Worm (Caenorhabditis elegans) whole organism, early embryonic: Measurements from ENCODE around the gene Y49E10.4.
A peak's percentile ranks its signal among the peaks of the same experiment; 100 is the strongest.

Experiments used
- B0310.2 ChIP-seq: sonication (generic microtip); optimal IDR thresholded peaks from 2 replicates; lab custom pipeline; 2016; ENCODE audit warnings: mild to moderate bottlenecking, missing genetic modification characterization, missing compliant biosample characterization
- F13C5.2 ChIP-seq: sonication (generic microtip); optimal IDR thresholded peaks from 2 replicates; lab custom pipeline; 2017; ENCODE audit warnings: mild to moderate bottlenecking, missing genetic modification characterization, inconsistent platforms, missing compliant biosample characterization
- aly-1 ChIP-seq: sonication (generic microtip); optimal IDR thresholded peaks from 2 replicates; lab custom pipeline; 2016; ENCODE audit warnings: missing genetic modification characterization, missing compliant biosample characterization
- ama-1 ChIP-seq: fragments of 150-350 bp; optimal IDR thresholded peaks from 2 replicates; lab custom pipeline; 2014
- ceh-13 ChIP-seq: fragments of 200-800 bp; sonication (Bioruptor generic); optimal IDR thresholded peaks from 2 replicates; lab custom pipeline; 2018; ENCODE audit warnings: mild to moderate bottlenecking, missing genetic modification characterization, missing compliant biosample characterization
- ceh-36 ChIP-seq: sonication (generic microtip); optimal IDR thresholded peaks from 2 replicates; lab custom pipeline; 2016; ENCODE audit warnings: missing genetic modification characterization, inconsistent platforms, missing compliant biosample characterization
- ets-7 ChIP-seq: sonication (generic microtip); optimal IDR thresholded peaks from 2 replicates; lab custom pipeline; 2016; ENCODE audit warnings: missing genotype, missing genetic modification characterization, missing compliant biosample characterization
- flt-1 ChIP-seq: fragments of 200-800 bp; sonication (Bioruptor generic); IDR thresholded peaks from 2 replicates; pipeline ENCODE4 v1.3.6; 2022; ENCODE audit warnings: missing genetic modification characterization, missing compliant biosample characterization
- hmbx-1 ChIP-seq: sonication (generic microtip); optimal IDR thresholded peaks from 2 replicates; lab custom pipeline; 2016; ENCODE audit warnings: mild to moderate bottlenecking, missing genetic modification characterization, missing compliant biosample characterization
- hmg-4 ChIP-seq: fragments of 200-800 bp; sonication (Bioruptor generic); optimal IDR thresholded peaks from 2 replicates; lab custom pipeline; 2018; ENCODE audit warnings: mild to moderate bottlenecking, missing genetic modification characterization, missing compliant biosample characterization
- hnd-1 ChIP-seq: sonication (generic microtip); optimal IDR thresholded peaks from 2 replicates; lab custom pipeline; 2016; ENCODE audit warnings: missing genetic modification characterization, missing compliant biosample characterization
- pes-1 ChIP-seq: fragments of 200-800 bp; sonication (Bioruptor generic); IDR thresholded peaks from 2 replicates; pipeline ENCODE4 v1.3.6; 2022; ENCODE audit warnings: missing genetic modification reagents, missing genetic modification characterization, missing compliant biosample characterization
- scrt-1 ChIP-seq: fragments of 200-800 bp; sonication (Bioruptor generic); IDR thresholded peaks from 2 replicates; pipeline ENCODE4 v1.3.6; 2022; ENCODE audit warnings: missing genetic modification characterization, missing compliant biosample characterization
- sea-1 ChIP-seq: fragments of 200-800 bp; sonication (Bioruptor generic); conservative IDR thresholded peaks from 2 replicates; pipeline ENCODE4 v1.3.6; 2022; ENCODE audit warnings: missing genetic modification characterization, missing compliant biosample characterization
- tbx-11 ChIP-seq: fragments of 200-800 bp; sonication (Bioruptor generic); IDR thresholded peaks from 2 replicates; pipeline ENCODE4 v1.3.6; 2022; ENCODE audit warnings: missing genetic modification characterization, missing compliant biosample characterization
- tbx-37 ChIP-seq: fragments of 200-800 bp; sonication (Bioruptor generic); conservative IDR thresholded peaks from 2 replicates; pipeline ENCODE4 v1.3.6; 2022; ENCODE audit warnings: missing genetic modification reagents, missing genetic modification characterization, missing compliant biosample characterization
- tra-4 ChIP-seq: sonication (generic microtip); optimal IDR thresholded peaks from 2 replicates; lab custom pipeline; 2017; ENCODE audit warnings: missing genetic modification characterization, missing compliant biosample characterization

The Y49E10.4 gene

ce11 chrIII:12369476-12369875 lies 14.1 kb downstream of the Y49E10.4 start:
- TF ChIP-seq tbx-37 (GFP tag; lab: Robert Waterston, UW) (no peak), hmg-4 (GFP tag; lab: Kevin White, UChicago) (no peak), ets-7 (tag; lab: Kevin White, UChicago) (no peak), B0310.2 (tag; lab: Kevin White, UChicago) (no peak), flt-1 (GFP tag; lab: Robert Waterston, UW) (no peak), ceh-13 (GFP tag; lab: Kevin White, UChicago) (no peak), tra-4 (tag; lab: Kevin White, UChicago) (no peak), hmbx-1 (tag; lab: Kevin White, UChicago) (no peak), hnd-1 (tag; lab: Kevin White, UChicago) (no peak), ceh-36 (tag; lab: Kevin White, UChicago) (no peak), pes-1 (GFP tag; lab: Robert Waterston, UW) (no peak), F13C5.2 (tag; lab: Kevin White, UChicago) (no peak), aly-1 (tag; lab: Kevin White, UChicago) (no peak), sea-1 (GFP tag; lab: Robert Waterston, UW) (no peak)

- TF ChIP-seq hmg-4 (GFP tag; lab: Kevin White, UChicago) (peak; percentile 55), ama-1 (peak; percentile 97), B0310.2 (tag; lab: Kevin White, UChicago) (peak; percentile 45), tra-4 (tag; lab: Kevin White, UChicago) (no peak), sea-1 (GFP tag; lab: Robert Waterston, UW) (no peak), scrt-1 (GFP tag; lab: Robert Waterston, UW) (no peak), F13C5.2 (tag; lab: Kevin White, UChicago) (peak; percentile 14), flt-1 (GFP tag; lab: Robert Waterston, UW) (no peak), pes-1 (GFP tag; lab: Robert Waterston, UW) (peak; percentile 57; the same call in 1 of the 2 replicates), ceh-36 (tag; lab: Kevin White, UChicago) (peak; percentile 16)
Measured at ce11 chrIII:12368462-12369306, 14.9 kb downstream of the Y49E10.4 start, which contains the start of gene his-72. TSS of gene his-72 (minus strand) at chrIII:12369050.

- TF ChIP-seq aly-1 (tag; lab: Kevin White, UChicago) (no peak), tra-4 (tag; lab: Kevin White, UChicago) (no peak), B0310.2 (tag; lab: Kevin White, UChicago) (no peak), ama-1 (no peak), tbx-37 (GFP tag; lab: Robert Waterston, UW) (no peak), ets-7 (tag; lab: Kevin White, UChicago) (no peak), sea-1 (GFP tag; lab: Robert Waterston, UW) (no peak), hnd-1 (tag; lab: Kevin White, UChicago) (no peak), ceh-36 (tag; lab: Kevin White, UChicago) (no peak), tbx-11 (no peak)
Measured at ce11 chrIII:12367891-12368290, 15.7 kb downstream of the Y49E10.4 start.

- TF ChIP-seq scrt-1 (GFP tag; lab: Robert Waterston, UW) (no peak), hmbx-1 (tag; lab: Kevin White, UChicago) (no peak), pes-1 (GFP tag; lab: Robert Waterston, UW) (peak; percentile 39; the same call in 1 of the 2 replicates), sea-1 (GFP tag; lab: Robert Waterston, UW) (no peak), ets-7 (tag; lab: Kevin White, UChicago) (no peak), hmg-4 (GFP tag; lab: Kevin White, UChicago) (no peak)
Measured at ce11 chrIII:12366989-12367557, 16.5 kb downstream of the Y49E10.4 start, which contains the start of gene Y75B8A.33. TSS of gene Y75B8A.33 (minus strand) at chrIII:12367373.

ce11 chrIII:12359265-12359664 lies 24.3 kb downstream of the Y49E10.4 start, which contains the start of gene Y75B8A.34:
TSS of gene Y75B8A.34 (plus strand) at chrIII:12359565.
- no peak for TF ChIP-seq ets-7 (tag; lab: Kevin White, UChicago)
- no peak for TF ChIP-seq hmbx-1 (tag; lab: Kevin White, UChicago)
- TF ChIP-seq hnd-1 (tag; lab: Kevin White, UChicago): no peak
- TF ChIP-seq tra-4 (tag; lab: Kevin White, UChicago): no peak
- TF ChIP-seq ceh-36 (tag; lab: Kevin White, UChicago): no peak
- no peak for TF ChIP-seq aly-1 (tag; lab: Kevin White, UChicago)
- no peak for TF ChIP-seq ceh-13 (GFP tag; lab: Kevin White, UChicago)
- TF ChIP-seq hmg-4 (GFP tag; lab: Kevin White, UChicago): no peak
- TF ChIP-seq flt-1 (GFP tag; lab: Robert Waterston, UW): no peak
- no peak for TF ChIP-seq pes-1 (GFP tag; lab: Robert Waterston, UW)
- no peak for TF ChIP-seq tbx-11
- no peak for TF ChIP-seq sea-1 (GFP tag; lab: Robert Waterston, UW)
- TF ChIP-seq tbx-37 (GFP tag; lab: Robert Waterston, UW): no peak
- TF ChIP-seq B0310.2 (tag; lab: Kevin White, UChicago): no peak
- TF ChIP-seq scrt-1 (GFP tag; lab: Robert Waterston, UW): no peak
- TF ChIP-seq ama-1: no peak
- no peak for TF ChIP-seq F13C5.2 (tag; lab: Kevin White, UChicago)

ce11 chrIII:12358461-12358860 lies 25.1 kb downstream of the Y49E10.4 start, which contains the start of gene Y75B8A.32:
TSS of gene Y75B8A.32 (minus strand) at chrIII:12358561.
- TF ChIP-seq hmbx-1 (tag; lab: Kevin White, UChicago): no peak
- TF ChIP-seq scrt-1 (GFP tag; lab: Robert Waterston, UW): no peak
- no peak for TF ChIP-seq ceh-13 (GFP tag; lab: Kevin White, UChicago)
- TF ChIP-seq ets-7 (tag; lab: Kevin White, UChicago): no peak
- TF ChIP-seq hmg-4 (GFP tag; lab: Kevin White, UChicago): no peak
- TF ChIP-seq hnd-1 (tag; lab: Kevin White, UChicago): no peak
- TF ChIP-seq tbx-11: no peak
- TF ChIP-seq sea-1 (GFP tag; lab: Robert Waterston, UW): no peak
- TF ChIP-seq B0310.2 (tag; lab: Kevin White, UChicago): no peak
- no peak for TF ChIP-seq tra-4 (tag; lab: Kevin White, UChicago)
- no peak for TF ChIP-seq tbx-37 (GFP tag; lab: Robert Waterston, UW)
- no peak for TF ChIP-seq aly-1 (tag; lab: Kevin White, UChicago)
- no peak for TF ChIP-seq F13C5.2 (tag; lab: Kevin White, UChicago)
- TF ChIP-seq ceh-36 (tag; lab: Kevin White, UChicago): no peak
- TF ChIP-seq flt-1 (GFP tag; lab: Robert Waterston, UW): no peak
- TF ChIP-seq pes-1 (GFP tag; lab: Robert Waterston, UW): no peak
